Fruit fly (Drosophila melanogaster): ENCODE results near the gene Drak.
A peak's percentile ranks its signal among the peaks of the same experiment; 100 is the strongest.

Gene Drak

dm6 chrX:11561450-11562040 is 68.6 kb downstream of the Drak start, which contains the start of gene PGRP-SA (continued):
- TF ChIP-seq CG11504 (tag; optimal IDR thresholded peaks at IDR 0.05), result no peak
- no peak for TF ChIP-seq CG8089 (GFP tag; optimal IDR thresholded peaks at IDR 0.05)
- no peak for TF ChIP-seq prd (optimal IDR thresholded peaks at IDR 0.05)
- TF ChIP-seq prd (GFP tag; IDR thresholded peaks at IDR 0.05), result no peak
- TF ChIP-seq ap (GFP tag; IDR thresholded peaks at IDR 0.05), result no peak
- no peak for TF ChIP-seq CG15479 (GFP tag; optimal IDR thresholded peaks at IDR 0.05)
- no peak for TF ChIP-seq dmrt99B (tag; optimal IDR thresholded peaks at IDR 0.05)
- TF ChIP-seq run (tag; optimal IDR thresholded peaks at IDR 0.05), result no peak
- no peak for TF ChIP-seq CG17829 (tag; optimal IDR thresholded peaks at IDR 0.05)

dm6 chrX:11569956-11570695 is 77.2 kb downstream of the Drak start, which contains the start of the genes Polr2A and CG11699:
Gene Polr2A, minus strand, starts transcription at chrX:11570326.
Gene CG11699, plus strand, starts transcription at chrX:11570621.
- TF ChIP-seq NK7.1 (GFP tag; optimal IDR thresholded peaks at IDR 0.05), result no peak
- TF ChIP-seq CG30431 (GFP tag; optimal IDR thresholded peaks at IDR 0.05), result peak; percentile 9
- peak; percentile 31; the same call in 1 of the 2 replicates for TF ChIP-seq Bgb (GFP tag; IDR thresholded peaks at IDR 0.05; ENCODE audit: partially characterized antibody)
- no peak for TF ChIP-seq hbn (GFP tag; IDR thresholded peaks at IDR 0.05; ENCODE audit: partially characterized antibody)
- no peak for TF ChIP-seq tap (tag; optimal IDR thresholded peaks at IDR 0.05)
- TF ChIP-seq her (GFP tag; optimal IDR thresholded peaks at IDR 0.05), result no peak
- TF ChIP-seq chif (GFP tag; optimal IDR thresholded peaks at IDR 0.05), result no peak
- no peak for TF ChIP-seq zf30C (GFP tag; optimal IDR thresholded peaks at IDR 0.05)
- TF ChIP-seq Antp (GFP tag; optimal IDR thresholded peaks at IDR 0.05), result no peak
- TF ChIP-seq BtbVII (GFP tag; optimal IDR thresholded peaks at IDR 0.05), result no peak
- peak; percentile 38 for TF ChIP-seq CG17186 (GFP tag; optimal IDR thresholded peaks at IDR 0.05)
- TF ChIP-seq B-H2 (GFP tag; optimal IDR thresholded peaks at IDR 0.05), result no peak
- no peak for TF ChIP-seq CG7963 (GFP tag; IDR thresholded peaks at IDR 0.05; ENCODE audit: partially characterized antibody)
- peak; percentile 81 for TF ChIP-seq Ets65A (GFP tag)
- TF ChIP-seq gro (GFP tag; optimal IDR thresholded peaks at IDR 0.05), result no peak
- peak; percentile 44 for TF ChIP-seq CG3281 (GFP tag; optimal IDR thresholded peaks at IDR 0.05)
- TF ChIP-seq CG10462 (GFP tag; optimal IDR thresholded peaks at IDR 0.05), result peak; percentile 4
- no peak for TF ChIP-seq Hr39 (optimal IDR thresholded peaks at IDR 0.05)
- TF ChIP-seq CG10654 (GFP tag; optimal IDR thresholded peaks at IDR 0.05), result peak; percentile 14
- TF ChIP-seq sima (GFP tag; optimal IDR thresholded peaks at IDR 0.05), result no peak
- no peak for TF ChIP-seq hb (GFP tag; IDR thresholded peaks at IDR 0.05; ENCODE audit: partially characterized antibody)
- no peak for TF ChIP-seq ro (GFP tag; IDR thresholded peaks at IDR 0.05)
- peak; percentile 75 for TF ChIP-seq sug (tag; optimal IDR thresholded peaks at IDR 0.05)
- TF ChIP-seq Xrp1 (GFP tag; IDR thresholded peaks at IDR 0.05), result 0 out of 2 replicates have a peak, but pooled peaks have one; percentile 26
- peak; percentile 54; the same call in 1 of the 2 replicates for TF ChIP-seq lmd (GFP tag; IDR thresholded peaks at IDR 0.05)
- peak; percentile 31 for TF ChIP-seq CG2120 (GFP tag; optimal IDR thresholded peaks at IDR 0.05)
- TF ChIP-seq CG9932 (GFP tag; IDR thresholded peaks at IDR 0.05), result peak; percentile 59
- no peak for TF ChIP-seq CG11093 (GFP tag; IDR thresholded peaks at IDR 0.05)
- peak; percentile 19 for TF ChIP-seq az2 (GFP tag; optimal IDR thresholded peaks at IDR 0.05)
- TF ChIP-seq fu2 (GFP tag; optimal IDR thresholded peaks at IDR 0.05), result no peak
- TF ChIP-seq CG14441 (GFP tag; IDR thresholded peaks at IDR 0.05), result peak; percentile 23; the same call in 1 of the 2 replicates
- no peak for TF ChIP-seq Ada2b (GFP tag; IDR thresholded peaks at IDR 0.05)
- TF ChIP-seq CG7271 (tag; optimal IDR thresholded peaks at IDR 0.05), result no peak
- peak; percentile 47 for TF ChIP-seq Max (GFP tag; optimal IDR thresholded peaks at IDR 0.05)
- peak; percentile 32 for TF ChIP-seq NfI (GFP tag; optimal IDR thresholded peaks at IDR 0.05)
- peak; percentile 38; the same call in 2 of the 3 replicates for TF ChIP-seq Aef1 (GFP tag; IDR thresholded peaks at IDR 0.05)
- no peak for TF ChIP-seq rib (GFP tag; IDR thresholded peaks at IDR 0.05)
- TF ChIP-seq emc (GFP tag; optimal IDR thresholded peaks at IDR 0.05), result no peak
- no peak for TF ChIP-seq Atf6 (GFP tag; IDR thresholded peaks at IDR 0.05)
- TF ChIP-seq CG4404 (GFP tag; IDR thresholded peaks at IDR 0.05), result peak; percentile 25; the same call in 1 of the 2 replicates

Data from whole organism, embryonic.